Worm (Caenorhabditis elegans): ENCODE data around the gene rde-8.

Gene rde-8

DNA sequence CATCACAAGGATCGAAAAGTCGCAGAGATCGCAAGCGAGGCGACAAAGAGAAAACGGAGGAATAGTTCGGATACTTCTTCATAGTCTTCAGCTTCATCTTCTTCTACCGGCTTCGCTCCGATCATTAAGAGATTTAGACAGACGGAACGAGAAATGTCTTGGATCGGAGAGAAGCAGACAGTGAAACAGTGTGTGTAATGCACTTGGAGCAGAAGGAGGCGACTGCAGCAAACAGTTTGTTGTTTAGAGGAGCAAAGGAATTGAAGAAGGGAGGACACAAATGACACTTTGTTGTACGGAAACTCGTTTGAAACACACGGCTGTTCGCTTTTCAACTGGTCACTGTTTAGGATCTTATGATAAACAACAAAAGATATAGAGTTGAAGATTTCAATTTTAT is 3.7 kb downstream of the rde-8 start:
- TF ChIP-seq dao-5 (tag; optimal IDR thresholded peaks at IDR 0.05) (no peak), him-1 (tag; optimal IDR thresholded peaks at IDR 0.05) (no peak), W03F9.2 (tag; optimal IDR thresholded peaks at IDR 0.05) (no peak)

- TF ChIP-seq dao-5 (tag; optimal IDR thresholded peaks at IDR 0.05) = no peak
- TF ChIP-seq him-1 (tag; optimal IDR thresholded peaks at IDR 0.05) = no peak
- TF ChIP-seq W03F9.2 (tag; optimal IDR thresholded peaks at IDR 0.05) = no peak
Observed at ce11 chrIV:7098509-7099065, 4.5 kb downstream of the rde-8 start, which contains the start of gene ZC477.4. TSS of gene ZC477.4 (minus strand) at chrIV:7098784.

DNA sequence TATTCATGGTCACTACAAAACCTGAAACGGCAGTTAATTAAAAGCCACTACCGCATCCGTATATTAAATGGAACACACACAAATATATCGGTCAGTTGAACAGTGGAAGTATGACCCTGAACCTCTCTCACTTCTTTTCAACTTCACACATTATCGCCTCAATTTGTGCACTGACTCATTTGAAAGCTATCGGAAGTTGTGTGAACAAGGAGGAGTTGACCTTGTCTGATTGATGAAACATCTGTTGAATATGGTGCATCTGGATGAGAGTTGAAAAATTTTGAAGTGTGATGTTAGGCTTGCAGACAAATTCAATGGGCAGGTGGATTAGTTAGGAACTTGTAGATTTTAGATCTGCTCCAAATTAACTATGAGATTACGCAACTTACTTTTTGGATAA is 5.6 kb downstream of the rde-8 start:
- TF ChIP-seq him-1 (tag; optimal IDR thresholded peaks at IDR 0.05) (no peak), W03F9.2 (tag; optimal IDR thresholded peaks at IDR 0.05) (no peak), dao-5 (tag; optimal IDR thresholded peaks at IDR 0.05) (no peak)

- no peak for TF ChIP-seq him-1 (tag; optimal IDR thresholded peaks at IDR 0.05)
- TF ChIP-seq dao-5 (tag; optimal IDR thresholded peaks at IDR 0.05) = no peak
- no peak for TF ChIP-seq W03F9.2 (tag; optimal IDR thresholded peaks at IDR 0.05)
Observed at ce11 chrIV:7096097-7096496, 7.0 kb downstream of the rde-8 start.

- TF ChIP-seq him-1 (tag; optimal IDR thresholded peaks at IDR 0.05) = no peak
- no peak for TF ChIP-seq W03F9.2 (tag; optimal IDR thresholded peaks at IDR 0.05)
Observed at ce11 chrIV:7095396-7095964, 7.6 kb downstream of the rde-8 start.

DNA sequence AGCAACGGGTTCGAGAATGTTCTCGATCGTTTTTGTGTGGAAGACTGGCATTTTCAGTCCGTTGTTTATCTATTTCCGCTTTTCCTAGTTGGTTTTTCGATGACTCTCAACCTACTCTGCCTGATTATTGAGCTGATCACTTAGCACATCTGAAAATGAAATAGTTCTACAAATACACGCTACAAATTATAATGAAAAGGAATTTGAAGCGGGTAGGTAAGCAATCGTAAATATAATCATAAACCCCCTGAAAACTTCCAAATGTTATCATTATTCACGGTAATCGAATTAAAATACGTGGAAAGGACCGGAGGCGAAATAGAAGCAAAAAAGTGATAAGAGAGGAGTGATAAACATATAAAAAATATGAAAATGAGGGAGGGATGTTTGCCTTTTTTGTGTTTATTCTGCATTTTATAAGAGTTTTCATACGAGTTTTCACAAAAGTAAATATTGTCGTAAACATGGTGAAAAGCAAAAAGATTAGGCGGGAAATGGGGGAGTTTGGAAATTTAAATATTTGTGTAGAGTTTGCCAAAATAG is 8.8 kb downstream of the rde-8 start, which contains the start of gene deb-1:
deb-1 (minus strand) TSS at position 51 of the 543 bp plus-strand sequence.
- no peak for TF ChIP-seq W03F9.2 (tag; optimal IDR thresholded peaks at IDR 0.05)
- TF ChIP-seq dao-5 (tag; optimal IDR thresholded peaks at IDR 0.05) = no peak
- no peak for TF ChIP-seq him-1 (tag; optimal IDR thresholded peaks at IDR 0.05)

ce11 chrIV:7084632-7085160 is 18.4 kb downstream of the rde-8 start, which contains the start of gene rps-4:
TSS of gene rps-4 (minus strand) at chrIV:7084682.
- TF ChIP-seq W03F9.2 (tag; optimal IDR thresholded peaks at IDR 0.05) (peak; percentile 97), dao-5 (tag; optimal IDR thresholded peaks at IDR 0.05) (no peak), him-1 (tag; optimal IDR thresholded peaks at IDR 0.05) (peak; percentile 56)

DNA sequence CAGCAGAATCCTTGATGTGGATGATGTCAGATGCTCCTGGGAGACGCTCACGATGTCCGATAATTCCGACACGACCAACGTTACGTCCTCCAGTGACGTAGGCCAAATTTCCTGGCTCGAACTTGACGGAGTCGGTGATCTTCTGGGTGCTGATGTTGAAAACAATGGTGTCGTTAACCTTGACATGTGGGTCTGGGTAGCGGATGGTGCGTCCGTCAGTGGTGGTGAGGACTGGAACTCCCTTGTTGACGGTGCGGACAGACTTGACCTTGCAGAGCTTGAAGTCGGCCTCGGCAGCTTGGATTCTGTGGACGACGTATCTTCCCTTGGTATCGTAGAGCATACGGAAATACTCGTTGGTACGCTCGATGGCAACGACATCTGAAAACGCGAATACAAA is 19.1 kb downstream of the rde-8 start:
- TF ChIP-seq dao-5 (tag; optimal IDR thresholded peaks at IDR 0.05) = no peak

DNA sequence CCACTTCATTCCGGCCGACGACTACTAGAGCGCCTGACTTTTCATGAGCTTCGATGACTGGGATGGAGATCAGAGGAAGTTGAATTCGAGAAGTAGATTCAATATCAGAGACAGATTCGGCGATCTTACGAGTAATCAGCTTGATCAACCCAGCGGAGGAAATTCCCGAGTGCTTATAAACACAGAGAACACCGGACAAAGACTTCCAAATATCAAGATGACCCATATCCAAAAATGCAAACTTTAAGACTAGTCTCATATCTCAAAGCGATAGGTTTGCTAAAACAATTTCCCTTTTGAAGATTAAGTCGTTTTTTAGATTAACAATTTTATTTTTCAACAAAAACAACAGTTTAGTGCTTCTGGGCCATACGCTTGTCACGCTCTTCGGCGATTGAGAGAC is 19.7 kb downstream of the rde-8 start, which contains the start of gene Y43B11AR.3:
Y43B11AR.3 (minus strand) TSS at position 335 of the 403 bp plus-strand sequence.
- TF ChIP-seq him-1 (tag; optimal IDR thresholded peaks at IDR 0.05) (no peak), W03F9.2 (tag; optimal IDR thresholded peaks at IDR 0.05) (peak; percentile 3), dao-5 (tag; optimal IDR thresholded peaks at IDR 0.05) (peak; percentile 62)

DNA sequence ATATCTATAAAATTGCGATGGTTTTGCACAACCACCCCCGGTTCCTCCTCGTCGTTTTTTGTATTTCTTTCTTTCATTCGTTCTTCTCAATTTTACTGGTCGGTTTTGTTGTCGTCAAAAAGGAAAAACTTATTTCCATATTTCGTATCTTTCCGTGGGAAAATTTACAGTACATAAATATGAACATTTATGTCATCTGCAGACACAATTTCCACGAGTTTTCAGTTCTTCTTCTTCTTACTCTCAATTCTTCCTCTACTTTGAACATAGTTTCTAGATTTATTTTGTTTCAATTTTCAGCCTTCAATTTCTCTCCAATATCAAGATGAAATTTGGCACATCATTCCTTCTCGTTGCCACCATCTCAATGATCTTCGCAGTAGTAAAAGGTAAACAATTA is 21.8 kb downstream of the rde-8 start, which contains the start of gene Y43B11AR.1:
Y43B11AR.1 (plus strand) TSS at position 301 of the 400 bp plus-strand sequence.
- no peak for TF ChIP-seq him-1 (tag; optimal IDR thresholded peaks at IDR 0.05)
- no peak for TF ChIP-seq dao-5 (tag; optimal IDR thresholded peaks at IDR 0.05)
- TF ChIP-seq W03F9.2 (tag; optimal IDR thresholded peaks at IDR 0.05) = no peak

DNA sequence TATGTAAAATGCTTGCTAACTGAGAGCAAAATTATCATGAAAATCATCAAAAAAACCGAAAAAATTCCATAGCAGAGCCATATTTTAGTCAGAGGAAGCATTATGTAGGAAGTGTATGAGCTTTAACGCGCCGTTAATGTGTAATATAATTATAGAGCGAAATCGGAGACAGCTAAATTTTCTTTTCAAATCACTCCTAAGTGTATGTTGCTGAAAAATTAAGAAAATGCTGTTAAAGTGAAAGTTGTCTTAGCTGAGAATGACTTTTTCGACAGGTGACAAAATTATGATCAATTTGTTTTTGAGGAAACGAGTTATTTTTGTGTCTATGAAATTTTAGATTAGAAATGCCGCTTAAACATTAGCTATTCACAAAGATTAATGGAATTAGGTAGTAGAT is 28.0 kb downstream of the rde-8 start, which contains the start of gene srg-50:
srg-50 (minus strand) TSS at position 101 of the 400 bp plus-strand sequence.
- TF ChIP-seq dao-5 (tag; optimal IDR thresholded peaks at IDR 0.05) (no peak), him-1 (tag; optimal IDR thresholded peaks at IDR 0.05) (no peak), W03F9.2 (tag; optimal IDR thresholded peaks at IDR 0.05) (no peak)

DNA sequence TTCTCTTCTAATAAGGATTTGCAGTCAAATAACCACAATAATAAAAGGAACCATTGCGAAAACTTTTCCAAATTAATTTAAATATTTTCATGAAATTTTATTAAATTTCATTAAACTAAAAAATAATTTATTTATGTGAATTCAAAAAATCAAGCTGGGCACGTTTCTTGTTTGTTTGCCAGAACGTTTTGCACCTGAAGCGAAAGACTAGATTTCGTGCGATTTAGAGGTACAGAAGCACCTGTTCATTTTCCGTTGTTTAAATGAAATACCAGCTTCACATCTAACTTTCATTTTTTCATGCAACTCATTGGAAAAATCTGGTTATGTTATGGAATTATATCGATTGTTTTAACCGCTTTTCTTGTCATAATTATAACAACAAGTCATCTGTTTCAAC is 31.0 kb downstream of the rde-8 start, which contains the start of gene srg-48:
srg-48 (plus strand) TSS at position 301 of the 400 bp plus-strand sequence.
- TF ChIP-seq him-1 (tag; optimal IDR thresholded peaks at IDR 0.05) = no peak

ce11 chrIV:7067446-7067845 is 35.6 kb downstream of the rde-8 start:
- TF ChIP-seq W03F9.2 (tag; optimal IDR thresholded peaks at IDR 0.05) = no peak
- no peak for TF ChIP-seq him-1 (tag; optimal IDR thresholded peaks at IDR 0.05)
- TF ChIP-seq dao-5 (tag; optimal IDR thresholded peaks at IDR 0.05) = no peak

ce11 chrIV:7065022-7065421 is 38.0 kb downstream of the rde-8 start, which contains the start of gene Y43B11AL.1:
TSS of gene Y43B11AL.1 (plus strand) at chrIV:7065322.
- no peak for TF ChIP-seq W03F9.2 (tag; optimal IDR thresholded peaks at IDR 0.05)
- no peak for TF ChIP-seq him-1 (tag; optimal IDR thresholded peaks at IDR 0.05)
- no peak for TF ChIP-seq dao-5 (tag; optimal IDR thresholded peaks at IDR 0.05)

Measured in whole organism, L4/young adult.